Fruit fly (Drosophila melanogaster) whole organism, embryonic: ENCODE results near the gene eIF3d1.

Experiments
- ATbp ChIP-seq: fragments of 200-800 bp; sonication (Bioruptor generic); optimal IDR thresholded peaks from 2 replicates; lab custom pipeline; 2017; ENCODE audit warnings: missing biosample characterization, mild to moderate bottlenecking, missing genetic modification characterization, missing genetic modification reagents
- Antp ChIP-seq: fragments of 200-800 bp; sonication (Bioruptor generic); optimal IDR thresholded peaks from 3 replicates; lab custom pipeline; 2016; ENCODE audit warnings: missing biosample characterization, missing genetic modification characterization
- Atf6 ChIP-seq: fragments of 200-800 bp; sonication (Bioruptor generic); IDR thresholded peaks from 2 replicates; pipeline ENCODE4 v1.3.6; 2022; ENCODE audit warnings: missing biosample characterization, missing genetic modification characterization
- Bgb ChIP-seq: fragments of 200-800 bp; sonication (Bioruptor generic); IDR thresholded peaks from 2 replicates; pipeline ENCODE4 v1.3.6; 2022; ENCODE audit warnings: missing biosample characterization, missing genetic modification characterization; ENCODE audit not compliant: partially characterized antibody
- Blimp-1 ChIP-seq: fragments of 200-800 bp; sonication (Bioruptor generic); optimal IDR thresholded peaks from 3 replicates; lab custom pipeline; 2018; ENCODE audit warnings: missing biosample characterization, missing genetic modification characterization, mild to moderate bottlenecking, moderate library complexity, missing genetic modification reagents
- CG10321 ChIP-seq: fragments of 200-800 bp; sonication (Bioruptor generic); IDR thresholded peaks from 2 replicates; pipeline ENCODE4 v1.3.6; 2022; ENCODE audit warnings: missing biosample characterization, missing genetic modification characterization
- CG10462 ChIP-seq: fragments of 200-800 bp; sonication (Bioruptor generic); optimal IDR thresholded peaks from 2 replicates; lab custom pipeline; 2016; ENCODE audit warnings: missing biosample characterization, missing genetic modification characterization
- CG11093 ChIP-seq: fragments of 200-800 bp; sonication (Bioruptor generic); IDR thresholded peaks from 3 replicates; pipeline ENCODE4 v1.3.6; 2022; ENCODE audit warnings: missing biosample characterization, missing genetic modification characterization
- CG11398 ChIP-seq: fragments of 200-800 bp; sonication (Bioruptor generic); optimal IDR thresholded peaks from 2 replicates; lab custom pipeline; 2016; ENCODE audit warnings: missing biosample characterization, missing genetic modification characterization
- CG12219 ChIP-seq: fragments of 200-800 bp; sonication (Bioruptor generic); optimal IDR thresholded peaks from 3 replicates; lab custom pipeline; 2018; ENCODE audit warnings: missing biosample characterization, mild to moderate bottlenecking, missing genetic modification characterization
- CG15269 ChIP-seq: fragments of 200-800 bp; sonication (Bioruptor generic); optimal IDR thresholded peaks from 2 replicates; lab custom pipeline; 2018; ENCODE audit warnings: missing biosample characterization, mild to moderate bottlenecking, missing genetic modification characterization, moderate library complexity
- CG17361 ChIP-seq: fragments of 200-800 bp; sonication (Bioruptor generic); IDR thresholded peaks from 3 replicates; pipeline ENCODE4 v1.3.6; 2022; ENCODE audit warnings: missing biosample characterization, missing genetic modification characterization
- CG17802 ChIP-seq: fragments of 200-800 bp; sonication (Bioruptor generic); optimal IDR thresholded peaks from 2 replicates; lab custom pipeline; 2018; ENCODE audit warnings: missing biosample characterization, mild to moderate bottlenecking, missing genetic modification characterization, moderate library complexity
- CG32772 ChIP-seq: fragments of 200-800 bp; sonication (Bioruptor generic); IDR thresholded peaks from 2 replicates; pipeline ENCODE4 v1.3.6; 2022; ENCODE audit warnings: missing biosample characterization, missing genetic modification characterization
- CG34422 ChIP-seq: fragments of 200-800 bp; sonication (Bioruptor generic); IDR thresholded peaks from 3 replicates; pipeline ENCODE4 v1.3.6; 2022; ENCODE audit warnings: missing biosample characterization, missing genetic modification characterization
- CG6765 ChIP-seq: fragments of 200-800 bp; sonication (Bioruptor generic); optimal IDR thresholded peaks from 3 replicates; lab custom pipeline; 2017; ENCODE audit warnings: missing biosample characterization, mild to moderate bottlenecking, missing genetic modification characterization
- CG8765 ChIP-seq: fragments of 200-800 bp; sonication (Bioruptor generic); IDR thresholded peaks from 2 replicates; pipeline ENCODE4 v1.3.6; 2022; ENCODE audit warnings: missing biosample characterization, missing genetic modification characterization
- D ChIP-seq, 2 experiments: fragments of 200-800 bp in 1 of 2; fragments of >200 bp in 1 of 2; sonication (Bioruptor generic) in 1 of 2; optimal IDR thresholded peaks; 2 replicates in 1 of 2; 3 replicates in 1 of 2; lab custom pipeline; 2017; ENCODE audit warnings: mild to moderate bottlenecking in 1 of 2, missing biosample characterization in 1 of 2, missing genetic modification characterization in 1 of 2, missing genetic modification reagents in 1 of 2
- Ets65A ChIP-seq: fragments of 200-800 bp; sonication (Bioruptor generic); peaks from one replicate; lab custom pipeline; 2016; ENCODE audit warnings: missing biosample characterization, missing genetic modification characterization
- Myb ChIP-seq: fragments of 200-800 bp; sonication (Bioruptor generic); optimal IDR thresholded peaks from 2 replicates; lab custom pipeline; 2016; ENCODE audit warnings: missing biosample characterization, missing genetic modification characterization
- NFAT ChIP-seq: fragments of 200-800 bp; sonication (Bioruptor generic); IDR thresholded peaks from 2 replicates; pipeline ENCODE4 v1.3.6; 2022; ENCODE audit warnings: missing biosample characterization, missing genetic modification characterization
- Nf-YC ChIP-seq: fragments of 200-800 bp; optimal IDR thresholded peaks from 3 replicates; lab custom pipeline; 2019; ENCODE audit warnings: missing biosample characterization, mild to moderate bottlenecking, missing genetic modification characterization, moderate library complexity
- NfI ChIP-seq: fragments of 200-800 bp; sonication (Bioruptor generic); optimal IDR thresholded peaks from 3 replicates; lab custom pipeline; 2018; ENCODE audit warnings: missing biosample characterization, mild to moderate bottlenecking, missing genetic modification characterization, moderate library complexity
- Optix ChIP-seq: fragments of 200-800 bp; sonication (Bioruptor generic); IDR thresholded peaks from 3 replicates; pipeline ENCODE4 v1.3.6; 2022; ENCODE audit warnings: missing biosample characterization, missing genetic modification characterization
- al ChIP-seq: fragments of 200-800 bp; sonication (Bioruptor generic); IDR thresholded peaks from 2 replicates; pipeline ENCODE4 v1.3.6; 2022; ENCODE audit warnings: missing biosample characterization, missing genetic modification characterization
- ap ChIP-seq: fragments of 200-800 bp; sonication (Bioruptor generic); IDR thresholded peaks from 2 replicates; pipeline ENCODE4 v1.3.6; 2022; ENCODE audit warnings: missing biosample characterization, missing genetic modification characterization
- bcd ChIP-seq: fragments of 200-800 bp; sonication (Bioruptor generic); optimal IDR thresholded peaks from 2 replicates; lab custom pipeline; 2017; ENCODE audit warnings: missing biosample characterization, mild to moderate bottlenecking, missing genetic modification characterization
- bigmax ChIP-seq: fragments of 200-800 bp; sonication (Bioruptor generic); optimal IDR thresholded peaks from 2 replicates; lab custom pipeline; 2018; ENCODE audit warnings: missing biosample characterization, mild to moderate bottlenecking, missing genetic modification characterization
- crp ChIP-seq, 2 experiments: fragments of 200-800 bp; sonication (Bioruptor generic); optimal IDR thresholded peaks; 2 replicates in 1 of 2; 3 replicates in 1 of 2; lab custom pipeline; 2017; ENCODE audit warnings: missing biosample characterization in 2 of 2, missing genetic modification characterization in 2 of 2, mild to moderate bottlenecking in 1 of 2, moderate library complexity in 1 of 2
- dm ChIP-seq: fragments of 200-800 bp; sonication (Bioruptor generic); optimal IDR thresholded peaks from 3 replicates; lab custom pipeline; 2016; ENCODE audit warnings: missing biosample characterization, missing genetic modification characterization
- eyg ChIP-seq: fragments of 200-800 bp; sonication (Bioruptor generic); optimal IDR thresholded peaks from 3 replicates; lab custom pipeline; 2016; ENCODE audit warnings: missing biosample characterization, missing genetic modification characterization
- grau ChIP-seq: fragments of 200-800 bp; optimal IDR thresholded peaks from 3 replicates; lab custom pipeline; 2019; ENCODE audit warnings: missing biosample characterization, mild to moderate bottlenecking, missing genetic modification characterization, moderate library complexity
- gsb ChIP-seq: fragments of 200-800 bp; sonication (Bioruptor generic); IDR thresholded peaks from 2 replicates; pipeline ENCODE4 v1.3.6; 2022; ENCODE audit warnings: missing biosample characterization, missing genetic modification characterization
- h ChIP-seq: fragments of >200 bp; optimal IDR thresholded peaks from 2 replicates; lab custom pipeline; 2017
- ham ChIP-seq: fragments of 200-800 bp; sonication (Bioruptor generic); IDR thresholded peaks from 2 replicates; pipeline ENCODE4 v1.3.6; 2022; ENCODE audit warnings: missing biosample characterization, missing genetic modification characterization
- inv ChIP-seq: fragments of 200-800 bp; sonication (Bioruptor generic); IDR thresholded peaks from 2 replicates; pipeline ENCODE4 v1.3.6; 2022; ENCODE audit warnings: missing biosample characterization, missing genetic modification characterization; ENCODE audit not compliant: partially characterized antibody
- lbe ChIP-seq: fragments of 200-800 bp; sonication (Bioruptor generic); optimal IDR thresholded peaks from 2 replicates; lab custom pipeline; 2016; ENCODE audit warnings: missing biosample characterization, mild to moderate bottlenecking, missing genetic modification characterization
- luna ChIP-seq: fragments of 200-800 bp; sonication (Bioruptor generic); optimal IDR thresholded peaks from 2 replicates; lab custom pipeline; 2016; ENCODE audit warnings: missing biosample characterization, missing genetic modification characterization
- mirr ChIP-seq: fragments of 200-800 bp; sonication (Bioruptor generic); optimal IDR thresholded peaks from 3 replicates; lab custom pipeline; 2018; ENCODE audit warnings: missing biosample characterization, mild to moderate bottlenecking, missing genetic modification characterization
- nmo ChIP-seq: fragments of 200-800 bp; sonication (Bioruptor generic); optimal IDR thresholded peaks from 2 replicates; lab custom pipeline; 2018; ENCODE audit warnings: missing biosample characterization, mild to moderate bottlenecking, missing genetic modification characterization, moderate library complexity
- org-1 ChIP-seq: fragments of 200-800 bp; sonication (Bioruptor generic); optimal IDR thresholded peaks from 2 replicates; lab custom pipeline; 2017; ENCODE audit warnings: missing biosample characterization, missing genetic modification characterization
- salm ChIP-seq: fragments of 200-800 bp; sonication (Bioruptor generic); optimal IDR thresholded peaks from 2 replicates; lab custom pipeline; 2018; ENCODE audit warnings: missing biosample characterization, mild to moderate bottlenecking, missing genetic modification characterization
- sens ChIP-seq: fragments of 200-800 bp; sonication (Bioruptor generic); peaks from one replicate; lab custom pipeline; 2016; ENCODE audit warnings: missing biosample characterization, missing genetic modification characterization
- sug ChIP-seq: fragments of 200-800 bp; optimal IDR thresholded peaks from 2 replicates; lab custom pipeline; 2019; ENCODE audit warnings: missing biosample characterization, mild to moderate bottlenecking, missing genetic modification characterization, moderate library complexity
- tup ChIP-seq: fragments of 200-800 bp; sonication (Bioruptor generic); optimal IDR thresholded peaks from 2 replicates; lab custom pipeline; 2016; ENCODE audit warnings: missing biosample characterization, mild to moderate bottlenecking, missing genetic modification characterization, moderate library complexity
- unpg ChIP-seq: fragments of 200-800 bp; sonication (Bioruptor generic); optimal IDR thresholded peaks from 3 replicates; lab custom pipeline; 2018; ENCODE audit warnings: missing biosample characterization, mild to moderate bottlenecking, missing genetic modification characterization, moderate library complexity
- vfl ChIP-seq: fragments of 200-800 bp; sonication (Bioruptor generic); optimal IDR thresholded peaks from 2 replicates; lab custom pipeline; 2016; ENCODE audit warnings: missing biosample characterization, missing genetic modification characterization
- wor ChIP-seq: fragments of 200-800 bp; sonication (Bioruptor generic); IDR thresholded peaks from 2 replicates; pipeline ENCODE4 v1.3.6; 2022; ENCODE audit warnings: missing biosample characterization, missing genetic modification characterization

The eIF3d1 gene

dm6 chr3R:23639583-23639982, 40.3 kb upstream of the eIF3d1 start:
- peak; percentile 74 for TF ChIP-seq Ets65A (GFP tag; lab: Kevin White, UChicago)
- 0 out of 2 replicates have a peak, but pooled peaks have one; percentile 15 for TF ChIP-seq Atf6 (GFP tag; lab: Robert Waterston, UW)
- TF ChIP-seq NfI (GFP tag; lab: Kevin White, UChicago) = no peak

dm6 chr3R:23642836-23643235, 37.0 kb upstream of the eIF3d1 start:
- peak; percentile 12 for TF ChIP-seq sens (GFP tag; lab: Kevin White, UChicago)
- TF ChIP-seq CG10321 (GFP tag; lab: Robert Waterston, UW) = no peak
- TF ChIP-seq grau (tag; lab: Kevin White, UChicago) = peak; percentile 7
- peak; percentile 15 for TF ChIP-seq ATbp
- no peak for TF ChIP-seq unpg (GFP tag; lab: Kevin White, UChicago)
- TF ChIP-seq Blimp-1 (GFP tag; lab: Kevin White, UChicago) = peak; percentile 62

dm6 chr3R:23646183-23646582, 33.7 kb upstream of the eIF3d1 start:
- no peak for TF ChIP-seq D (optimal IDR thresholded peaks at IDR 0.05; lab: Kevin White, UChicago)
- TF ChIP-seq D (GFP tag; optimal IDR thresholded peaks at IDR 0.05; lab: Kevin White, UChicago) = peak; percentile 65
- peak; percentile 23; the same call in 1 of the 2 replicates for TF ChIP-seq al (GFP tag; lab: Robert Waterston, UW)
- no peak for TF ChIP-seq CG6765
- no peak for TF ChIP-seq inv
- TF ChIP-seq eyg (GFP tag; lab: Kevin White, UChicago) = no peak
- no peak for TF ChIP-seq CG8765
- peak; percentile 16 for TF ChIP-seq salm (tag; lab: Kevin White, UChicago)
- TF ChIP-seq vfl = no peak
- no peak for TF ChIP-seq gsb (GFP tag; lab: Robert Waterston, UW)
- peak; percentile 68 for TF ChIP-seq Ets65A (GFP tag; lab: Kevin White, UChicago)
- TF ChIP-seq wor (GFP tag; lab: Robert Waterston, UW) = peak; percentile 63
- peak; percentile 28 for TF ChIP-seq Myb
- TF ChIP-seq ham (GFP tag; lab: Robert Waterston, UW) = no peak
- peak; percentile 50 for TF ChIP-seq CG10462
- TF ChIP-seq CG32772 (GFP tag; lab: Robert Waterston, UW) = peak; percentile 80
- peak; percentile 75 for TF ChIP-seq ap (GFP tag; lab: Robert Waterston, UW)
- TF ChIP-seq CG11398 (GFP tag; lab: Kevin White, UChicago) = peak; percentile 48
- TF ChIP-seq bigmax (GFP tag; lab: Kevin White, UChicago) = no peak
- TF ChIP-seq crp (GFP tag; optimal IDR thresholded peaks at IDR 0.05; lab: Kevin White, UChicago) = no peak
- TF ChIP-seq dm (GFP tag; lab: Kevin White, UChicago) = peak; percentile 12
- peak; percentile 69 for TF ChIP-seq Antp
- no peak for TF ChIP-seq Bgb
- TF ChIP-seq Nf-YC (tag; lab: Kevin White, UChicago) = no peak
- peak; percentile 53; the same call in 1 of the 3 replicates for TF ChIP-seq CG11093 (GFP tag; lab: Robert Waterston, UW)
- peak; percentile 81; the same call in 2 of the 3 replicates for TF ChIP-seq Optix (GFP tag; lab: Robert Waterston, UW)
- no peak for TF ChIP-seq lbe
- TF ChIP-seq CG17361 (GFP tag; lab: Robert Waterston, UW) = peak; percentile 67; the same call in 2 of the 3 replicates
- peak; percentile 60 for TF ChIP-seq tup (GFP tag; lab: Kevin White, UChicago)
- peak; percentile 62 for TF ChIP-seq CG17802 (tag; lab: Kevin White, UChicago)
- TF ChIP-seq CG12219 (GFP tag; lab: Kevin White, UChicago) = peak; percentile 67
- TF ChIP-seq CG15269 (tag; lab: Kevin White, UChicago) = peak; percentile 75
- peak; percentile 39 for TF ChIP-seq org-1
- TF ChIP-seq bcd (GFP tag; lab: Kevin White, UChicago) = peak; percentile 63
- no peak for TF ChIP-seq mirr (GFP tag; lab: Kevin White, UChicago)
- TF ChIP-seq NFAT (GFP tag; lab: Robert Waterston, UW) = peak; percentile 65
- peak; percentile 74; the same call in 2 of the 3 replicates for TF ChIP-seq CG34422
- peak; percentile 73 for TF ChIP-seq nmo (GFP tag; lab: Kevin White, UChicago)
- TF ChIP-seq h (lab: Kevin White, UChicago) = no peak
- no peak for TF ChIP-seq sug (tag; lab: Kevin White, UChicago)
- TF ChIP-seq luna (GFP tag; lab: Kevin White, UChicago) = no peak
